Worm (Caenorhabditis elegans) whole organism, young adult: Measurements from ENCODE around the gene ZK1307.9.

ENCODE experiments used
- B0035.1 ChIP-seq: sonication (generic microtip); optimal IDR thresholded peaks from 2 replicates; lab custom pipeline; 2016; ENCODE audit warnings: missing genetic modification characterization, mild to moderate bottlenecking, missing compliant biosample characterization, missing genotype, missing genetic modification reagents
- C06A6.2 ChIP-seq: fragments of 200-800 bp; sonication (Bioruptor generic); conservative IDR thresholded peaks from 2 replicates; pipeline ENCODE4 v1.3.6; 2022; ENCODE audit warnings: missing genetic modification characterization, missing compliant biosample characterization
- F22D6.2 ChIP-seq: sonication (generic microtip); optimal IDR thresholded peaks from 2 replicates; lab custom pipeline; 2016; ENCODE audit warnings: mild to moderate bottlenecking, missing genetic modification characterization, missing compliant biosample characterization
- F37B4.10 ChIP-seq: fragments of 200-800 bp; sonication (Bioruptor generic); IDR thresholded peaks from 2 replicates; pipeline ENCODE4 v1.3.6; 2022; ENCODE audit warnings: missing genetic modification characterization, missing compliant biosample characterization
- F49E8.2 ChIP-seq: sonication (generic microtip); optimal IDR thresholded peaks from 3 replicates; lab custom pipeline; 2017; ENCODE audit warnings: missing genetic modification characterization, mild to moderate bottlenecking, missing compliant biosample characterization, antibody characterized with exemption, moderate library complexity; ENCODE audit not compliant: insufficient read depth
- F55B11.4 ChIP-seq: sonication (generic microtip); optimal IDR thresholded peaks from 2 replicates; lab custom pipeline; 2016; ENCODE audit warnings: missing compliant biosample characterization, missing genetic modification characterization, borderline replicate concordance; ENCODE audit not compliant: insufficient read depth
- K12H6.12 ChIP-seq: fragments of 200-800 bp; sonication (Bioruptor generic); optimal IDR thresholded peaks from 2 replicates; lab custom pipeline; 2018; ENCODE audit warnings: mild to moderate bottlenecking, missing genetic modification characterization, missing compliant biosample characterization
- T26A5.8 ChIP-seq: sonication (generic microtip); optimal IDR thresholded peaks from 2 replicates; lab custom pipeline; 2016; ENCODE audit warnings: missing genetic modification characterization, missing compliant biosample characterization
- Y53F4B.3 ChIP-seq: fragments of 200-800 bp; sonication (Bioruptor generic); IDR thresholded peaks from 2 replicates; pipeline ENCODE4 v1.3.6; 2022; ENCODE audit warnings: missing genetic modification reagents, missing genetic modification characterization, missing compliant biosample characterization
- Y53G8AR.9 ChIP-seq: fragments of 200-800 bp; sonication (Bioruptor generic); conservative IDR thresholded peaks from 2 replicates; pipeline ENCODE4 v1.3.6; 2022; ENCODE audit warnings: missing genetic modification reagents, missing genetic modification characterization, missing compliant biosample characterization
- aptf-2 ChIP-seq: fragments of 200-800 bp; sonication (Bioruptor generic); conservative IDR thresholded peaks from 2 replicates; pipeline ENCODE4 v1.3.6; 2022; ENCODE audit warnings: missing genetic modification reagents, missing genetic modification characterization, missing compliant biosample characterization
- aptf-3 ChIP-seq: fragments of 200-800 bp; sonication (Bioruptor generic); IDR thresholded peaks from 2 replicates; pipeline ENCODE4 v1.3.6; 2022; ENCODE audit warnings: missing genetic modification characterization, missing compliant biosample characterization
- atf-7 ChIP-seq: sonication (generic microtip); optimal IDR thresholded peaks from 2 replicates; lab custom pipeline; 2017; ENCODE audit warnings: mild to moderate bottlenecking, missing genetic modification characterization, missing compliant biosample characterization
- athp-1 ChIP-seq: sonication (generic microtip); optimal IDR thresholded peaks from 2 replicates; lab custom pipeline; 2017; ENCODE audit warnings: mild to moderate bottlenecking, missing genetic modification characterization, missing compliant biosample characterization
- attf-3 ChIP-seq: fragments of 200-800 bp; sonication (Bioruptor generic); conservative IDR thresholded peaks from 2 replicates; pipeline ENCODE4 v1.3.6; 2022; ENCODE audit warnings: missing genetic modification reagents, missing genetic modification characterization, missing compliant biosample characterization
- ccch-3 ChIP-seq: fragments of 200-800 bp; sonication (Bioruptor generic); optimal IDR thresholded peaks from 2 replicates; lab custom pipeline; 2018; ENCODE audit warnings: mild to moderate bottlenecking, missing genetic modification characterization, missing compliant biosample characterization
- ceh-100 ChIP-seq: fragments of 200-800 bp; sonication (Bioruptor generic); IDR thresholded peaks from 2 replicates; pipeline ENCODE4 v1.3.6; 2022; ENCODE audit warnings: missing genetic modification reagents, missing genetic modification characterization, missing compliant biosample characterization
- ceh-58 ChIP-seq: fragments of 200-800 bp; sonication (Bioruptor generic); IDR thresholded peaks from 2 replicates; pipeline ENCODE4 v1.3.6; 2022; ENCODE audit warnings: missing genetic modification characterization, missing compliant biosample characterization
- egrh-3 ChIP-seq: fragments of 200-800 bp; sonication (Bioruptor generic); IDR thresholded peaks from 2 replicates; pipeline ENCODE4 v1.3.6; 2022; ENCODE audit warnings: missing genetic modification reagents, missing genetic modification characterization, missing compliant biosample characterization
- ekl-4 ChIP-seq: fragments of 200-800 bp; sonication (Bioruptor generic); IDR thresholded peaks from 2 replicates; pipeline ENCODE4 v1.3.6; 2022; ENCODE audit warnings: missing genetic modification reagents, missing genetic modification characterization, missing compliant biosample characterization
- gei-17 ChIP-seq: fragments of 200-800 bp; sonication (Bioruptor generic); optimal IDR thresholded peaks from 2 replicates; lab custom pipeline; 2018; ENCODE audit warnings: mild to moderate bottlenecking, missing genetic modification characterization, missing compliant biosample characterization
- him-1 ChIP-seq: sonication (generic microtip); optimal IDR thresholded peaks from 2 replicates; lab custom pipeline; 2016; ENCODE audit warnings: missing genotype, missing genetic modification reagents, missing genetic modification characterization, missing compliant biosample characterization
- hmg-1.2 ChIP-seq: fragments of 200-800 bp; sonication (Bioruptor generic); IDR thresholded peaks from 2 replicates; pipeline ENCODE4 v1.3.6; 2022; ENCODE audit warnings: missing genetic modification reagents, missing genetic modification characterization, missing compliant biosample characterization
- let-526 ChIP-seq: fragments of 200-800 bp; sonication (Bioruptor generic); IDR thresholded peaks from 2 replicates; pipeline ENCODE4 v1.3.6; 2022; ENCODE audit warnings: missing genetic modification reagents, missing genetic modification characterization, missing compliant biosample characterization
- lin-35 ChIP-seq, 3 experiments: fragments of 150-350 bp in 2 of 3; sonication (generic microtip) in 1 of 3; optimal IDR thresholded peaks; 2 replicates each; lab custom pipeline; 2014 to 2018; ENCODE audit warnings: missing biosample characterization in 3 of 3, missing genetic modification characterization in 3 of 3, missing genetic modification reagents in 3 of 3
- lsl-1 ChIP-seq: fragments of 200-800 bp; sonication (Bioruptor generic); optimal IDR thresholded peaks from 2 replicates; lab custom pipeline; 2018; ENCODE audit warnings: mild to moderate bottlenecking, missing genetic modification characterization, moderate library complexity, missing compliant biosample characterization
- madf-6 ChIP-seq: fragments of 200-800 bp; sonication (Bioruptor generic); IDR thresholded peaks from 2 replicates; pipeline ENCODE4 v1.3.6; 2022; ENCODE audit warnings: missing genetic modification reagents, missing genetic modification characterization, missing compliant biosample characterization
- mcd-1 ChIP-seq: fragments of 200-800 bp; sonication (Bioruptor generic); IDR thresholded peaks from 2 replicates; pipeline ENCODE4 v1.3.6; 2022; ENCODE audit warnings: missing genetic modification reagents, missing genetic modification characterization, missing compliant biosample characterization
- rcor-1 ChIP-seq: fragments of 200-800 bp; sonication (Bioruptor generic); IDR thresholded peaks from 2 replicates; pipeline ENCODE4 v1.3.6; 2022; ENCODE audit warnings: missing genetic modification reagents, missing genetic modification characterization, missing compliant biosample characterization
- sdz-38 ChIP-seq: sonication (generic microtip); optimal IDR thresholded peaks from 2 replicates; lab custom pipeline; 2016; ENCODE audit warnings: missing genotype, missing genetic modification characterization, missing compliant biosample characterization
- snpc-3.4 ChIP-seq: sonication (generic microtip); optimal IDR thresholded peaks from 2 replicates; lab custom pipeline; 2017; ENCODE audit warnings: missing genetic modification characterization, mild to moderate bottlenecking, missing compliant biosample characterization, antibody characterized with exemption, moderate library complexity, missing genotype, missing genetic modification reagents
- sptf-2 ChIP-seq: fragments of 200-800 bp; sonication (Bioruptor generic); optimal IDR thresholded peaks from 2 replicates; lab custom pipeline; 2018; ENCODE audit warnings: mild to moderate bottlenecking, missing genetic modification characterization, missing compliant biosample characterization
- xnd-1 ChIP-seq: sonication (generic microtip); optimal IDR thresholded peaks from 2 replicates; lab custom pipeline; 2016; ENCODE audit warnings: missing genotype, missing genetic modification reagents, missing genetic modification characterization, missing compliant biosample characterization
- zim-3 ChIP-seq: sonication (generic microtip); optimal IDR thresholded peaks from 2 replicates; lab custom pipeline; 2017; ENCODE audit warnings: mild to moderate bottlenecking, missing genetic modification characterization, moderate library complexity, missing compliant biosample characterization

Gene ZK1307.9

ce11 chrII:9667382-9667781 is 18.1 kb downstream of the ZK1307.9 start, which contains the start of gene ZK1320.11:
Gene ZK1320.11, plus strand, starts transcription at chrII:9667624.
- TF ChIP-seq attf-3 (GFP tag; lab: Robert Waterston, UW) (0 out of 2 replicates have a peak, but pooled peaks have one; percentile 11), lin-35 (GFP tag; optimal IDR thresholded peaks at IDR 0.05; lab: Kevin White, UChicago) (no peak), hmg-1.2 (GFP tag; lab: Robert Waterston, UW) (peak; percentile 88)

DNA sequence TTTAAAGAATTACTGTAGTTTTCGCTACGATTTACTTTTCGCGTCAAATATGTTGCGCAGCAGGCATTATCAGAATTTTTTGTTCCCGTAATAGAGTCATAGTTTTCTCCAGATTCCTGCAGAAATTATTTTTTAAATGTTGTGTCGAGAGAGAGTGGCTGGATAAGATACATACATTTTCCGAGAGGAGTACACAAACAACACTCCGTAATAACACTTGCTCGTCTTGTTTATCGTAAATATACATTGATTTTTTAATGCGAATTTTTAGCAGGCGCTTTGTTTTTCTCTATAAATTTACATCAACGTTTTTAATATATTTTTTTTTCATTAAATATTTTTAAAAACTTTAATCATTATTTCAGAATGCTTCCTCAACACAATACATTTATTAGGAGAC is 19.7 kb downstream of the ZK1307.9 start, which contains the start of gene taf-8:
Gene taf-8, plus strand, starts transcription at position 360 of the 400 bp plus-strand sequence.
- TF ChIP-seq lsl-1 (GFP tag; lab: Kevin White, UChicago) (peak; percentile 73), him-1 (tag; lab: Kevin White, UChicago) (no peak), F37B4.10 (GFP tag; lab: Robert Waterston, UW) (no peak), aptf-2 (GFP tag; lab: Robert Waterston, UW) (no peak), ccch-3 (GFP tag; lab: Kevin White, UChicago) (no peak), attf-3 (GFP tag; lab: Robert Waterston, UW) (peak; percentile 95), hmg-1.2 (GFP tag; lab: Robert Waterston, UW) (peak; percentile 16; the same call in 1 of the 2 replicates), C06A6.2 (GFP tag; lab: Robert Waterston, UW) (no peak)
- TF ChIP-seq, all 124 proteins: peak for 3

- TF ChIP-seq xnd-1 (tag; lab: Kevin White, UChicago) (no peak), lsl-1 (GFP tag; lab: Kevin White, UChicago) (no peak), snpc-3.4 (tag; lab: Kevin White, UChicago) (no peak), ceh-58 (no peak), F22D6.2 (tag; lab: Kevin White, UChicago) (no peak), F37B4.10 (GFP tag; lab: Robert Waterston, UW) (no peak), ekl-4 (GFP tag; lab: Robert Waterston, UW) (no peak), ceh-100 (GFP tag; lab: Robert Waterston, UW) (no peak), hmg-1.2 (GFP tag; lab: Robert Waterston, UW) (no peak), sptf-2 (GFP tag; lab: Kevin White, UChicago) (no peak), atf-7 (tag; lab: Kevin White, UChicago) (no peak), F55B11.4 (no peak), let-526 (no peak), rcor-1 (no peak)
Observed at ce11 chrII:9671308-9671707, 22.0 kb downstream of the ZK1307.9 start, which contains the start of gene ZK1320.7. Gene ZK1320.7, plus strand, starts transcription at chrII:9671608.

ce11 chrII:9674678-9675077 is 25.4 kb downstream of the ZK1307.9 start, which contains the start of gene arc-1:
Gene arc-1, plus strand, starts transcription at chrII:9674978.
- no peak for TF ChIP-seq Y53G8AR.9 (GFP tag; lab: Robert Waterston, UW)
- no peak for TF ChIP-seq sdz-38 (tag; lab: Kevin White, UChicago)
- TF ChIP-seq aptf-3 (GFP tag; lab: Robert Waterston, UW), result no peak
- no peak for TF ChIP-seq B0035.1 (tag; lab: Kevin White, UChicago)
- TF ChIP-seq T26A5.8 (tag; lab: Kevin White, UChicago), result no peak
- no peak for TF ChIP-seq madf-6 (GFP tag; lab: Robert Waterston, UW)
- no peak for TF ChIP-seq mcd-1 (GFP tag; lab: Robert Waterston, UW)
- no peak for TF ChIP-seq K12H6.12 (tag; lab: Kevin White, UChicago)
- no peak for TF ChIP-seq Y53F4B.3 (GFP tag; lab: Robert Waterston, UW)
- TF ChIP-seq zim-3 (tag; lab: Kevin White, UChicago), result no peak
- no peak for TF ChIP-seq egrh-3 (GFP tag; lab: Robert Waterston, UW)
- TF ChIP-seq gei-17 (GFP tag; lab: Kevin White, UChicago), result no peak
- TF ChIP-seq F49E8.2 (tag; lab: Kevin White, UChicago), result no peak
- no peak for TF ChIP-seq athp-1 (tag; lab: Kevin White, UChicago)
- TF ChIP-seq xnd-1 (tag; lab: Kevin White, UChicago), result no peak
- TF ChIP-seq ceh-58, result no peak
